Worm (Caenorhabditis elegans): ENCODE results near the gene Y51A2B.4.

DNA sequence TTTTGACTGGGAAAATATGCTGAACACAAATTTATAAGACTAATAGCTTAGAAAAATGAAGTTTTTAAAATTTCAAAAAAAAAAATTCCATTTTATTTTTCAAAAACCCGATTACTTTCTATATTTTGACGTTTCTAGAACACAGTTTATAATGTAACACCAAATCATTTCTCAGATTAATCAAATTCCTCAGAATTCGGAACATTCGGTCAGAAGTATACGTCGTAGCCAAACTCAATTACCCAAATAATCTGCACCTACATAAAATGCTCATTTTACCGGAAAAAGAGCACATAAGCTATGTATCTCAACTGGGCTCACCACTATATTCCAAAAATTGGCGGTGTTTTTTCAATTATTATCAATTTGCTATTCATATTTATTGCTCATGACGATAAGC lies 31.9 kb upstream of the Y51A2B.4 start, which contains the start of gene srj-26:
- TF ChIP-seq nhr-25 (tag; optimal IDR thresholded peaks at IDR 0.05) = no peak
- TF ChIP-seq nhr-6 (tag; optimal IDR thresholded peaks at IDR 0.05) = no peak
- no peak for TF ChIP-seq fos-1 (tag; optimal IDR thresholded peaks at IDR 0.05)
- no peak for TF ChIP-seq snpc-4 (tag; optimal IDR thresholded peaks at IDR 0.05)
- TF ChIP-seq ceh-82 (tag; optimal IDR thresholded peaks at IDR 0.05) = no peak
- no peak for TF ChIP-seq ZK546.5 (tag; optimal IDR thresholded peaks at IDR 0.05)
- TF ChIP-seq nhr-77 (tag; optimal IDR thresholded peaks at IDR 0.05) = no peak
- TF ChIP-seq C34F6.9 (tag; optimal IDR thresholded peaks at IDR 0.05) = no peak
